Worm (Caenorhabditis elegans): ENCODE data around the gene chpf-2.

DNA sequence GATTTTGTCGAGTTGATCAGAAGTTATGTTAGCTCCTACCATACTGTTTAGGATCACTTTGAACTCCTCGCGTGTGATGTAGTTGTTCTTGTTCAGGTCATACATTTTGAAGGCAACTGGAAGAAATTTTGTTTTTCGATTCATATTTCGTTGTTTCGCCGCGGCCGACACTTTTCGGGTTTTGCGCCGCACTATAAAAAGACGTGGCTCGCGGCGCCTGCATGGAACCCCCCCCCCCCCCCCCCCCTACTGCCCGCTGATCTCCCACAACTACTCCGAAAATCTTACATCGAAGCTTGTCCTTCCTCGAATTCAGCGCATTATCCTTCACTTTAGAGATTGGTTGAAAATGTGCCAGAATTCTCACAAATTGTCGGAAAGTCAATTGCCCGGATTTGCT is 1.1 kb downstream of the chpf-2 start:
- no peak for TF ChIP-seq fos-1 (tag; optimal IDR thresholded peaks at IDR 0.05)
- TF ChIP-seq fkh-10 (GFP tag; optimal IDR thresholded peaks at IDR 0.05), result no peak

All from whole organism, L4 larva.